Fruit fly (Drosophila melanogaster): ENCODE results near the gene CG31697.

Gene CG31697

DNA sequence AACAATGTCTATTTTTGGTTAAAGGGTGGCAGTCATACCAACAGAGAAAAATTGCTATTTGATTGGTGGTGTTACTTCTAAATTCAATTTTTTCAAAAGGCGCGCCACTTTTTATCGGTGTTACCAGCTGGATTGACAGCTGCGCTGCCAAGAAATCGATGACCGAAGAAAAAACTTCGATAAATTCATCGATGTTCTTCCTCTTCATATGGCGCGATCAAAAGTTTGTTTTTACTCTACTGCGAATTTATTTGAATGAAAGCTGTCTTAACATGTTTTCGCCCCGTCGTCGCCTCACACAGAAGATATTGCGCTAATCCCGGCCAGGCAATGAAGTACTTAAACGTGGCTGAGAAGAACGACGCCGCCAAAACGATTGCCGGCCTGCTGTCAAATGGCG lies 37.3 kb upstream of the CG31697 start, which contains the start of gene Top3alpha (continued):
- TF ChIP-seq MBD-R2 (GFP tag; IDR thresholded peaks at IDR 0.05) = peak; percentile 71; the same call in 1 of the 2 replicates
- no peak for TF ChIP-seq kni (GFP tag; optimal IDR thresholded peaks at IDR 0.05)
- no peak for TF ChIP-seq odd (GFP tag; optimal IDR thresholded peaks at IDR 0.05)
- no peak for TF ChIP-seq cad (GFP tag; optimal IDR thresholded peaks at IDR 0.05)
- TF ChIP-seq BEAF-32 (GFP tag; optimal IDR thresholded peaks at IDR 0.05) = peak; percentile 65
- TF ChIP-seq Scr (GFP tag; IDR thresholded peaks at IDR 0.05; ENCODE audit: partially characterized antibody) = peak; percentile 59
- TF ChIP-seq CG7963 (GFP tag; IDR thresholded peaks at IDR 0.05; ENCODE audit: partially characterized antibody) = peak; percentile 70
- TF ChIP-seq sna (GFP tag; IDR thresholded peaks at IDR 0.05; ENCODE audit: partially characterized antibody) = peak; percentile 52; the same call in 1 of the 2 replicates
- TF ChIP-seq ftz-f1 (GFP tag; optimal IDR thresholded peaks at IDR 0.05) = no peak
- peak; percentile 72 for TF ChIP-seq CG17186 (GFP tag; optimal IDR thresholded peaks at IDR 0.05)
- TF ChIP-seq CG8944 (GFP tag; optimal IDR thresholded peaks at IDR 0.05) = no peak
- TF ChIP-seq CG13123 (GFP tag; optimal IDR thresholded peaks at IDR 0.05) = no peak
- no peak for TF ChIP-seq sim (GFP tag; IDR thresholded peaks at IDR 0.05)
- no peak for TF ChIP-seq CG18262 (tag; optimal IDR thresholded peaks at IDR 0.05)
- TF ChIP-seq Fer1 (GFP tag; optimal IDR thresholded peaks at IDR 0.05) = no peak
- TF ChIP-seq CG32532 (GFP tag; IDR thresholded peaks at IDR 0.05) = no peak
- peak; percentile 36 for TF ChIP-seq Ets97D (GFP tag; optimal IDR thresholded peaks at IDR 0.05)
- TF ChIP-seq NC2β (GFP tag; optimal IDR thresholded peaks at IDR 0.05) = no peak
- no peak for TF ChIP-seq Fer3 (tag; optimal IDR thresholded peaks at IDR 0.05)
- peak; percentile 74 for TF ChIP-seq trem (tag; optimal IDR thresholded peaks at IDR 0.05)
- TF ChIP-seq CG42726 (GFP tag; IDR thresholded peaks at IDR 0.05; ENCODE audit: partially characterized antibody) = peak; percentile 14; the same call in 1 of the 2 replicates
- peak; percentile 75 for TF ChIP-seq Opbp (GFP tag; IDR thresholded peaks at IDR 0.05; ENCODE audit: partially characterized antibody)
- TF ChIP-seq zen2 (GFP tag; IDR thresholded peaks at IDR 0.05; ENCODE audit: partially characterized antibody) = peak; percentile 70
- TF ChIP-seq H2.0 (GFP tag; IDR thresholded peaks at IDR 0.05) = no peak
- TF ChIP-seq Sry-β (GFP tag; optimal IDR thresholded peaks at IDR 0.05) = no peak
- peak; percentile 30 for TF ChIP-seq CG13624 (GFP tag; optimal IDR thresholded peaks at IDR 0.05)
- TF ChIP-seq Blimp-1 (GFP tag; optimal IDR thresholded peaks at IDR 0.05) = no peak
- TF ChIP-seq hbn (GFP tag; IDR thresholded peaks at IDR 0.05; ENCODE audit: partially characterized antibody) = peak; percentile 57
- TF ChIP-seq Med (GFP tag) = peak; percentile 59
- TF ChIP-seq Optix (GFP tag; IDR thresholded peaks at IDR 0.05) = no peak
- no peak for TF ChIP-seq Dek (tag; optimal IDR thresholded peaks at IDR 0.05)
- TF ChIP-seq aop (GFP tag; IDR thresholded peaks at IDR 0.05) = no peak
- no peak for TF ChIP-seq CG17328 (GFP tag; IDR thresholded peaks at IDR 0.05)
- peak; percentile 76 for TF ChIP-seq Dll (GFP tag; IDR thresholded peaks at IDR 0.05; ENCODE audit: partially characterized antibody)
- TF ChIP-seq Hand (GFP tag; optimal IDR thresholded peaks at IDR 0.05) = no peak
- peak; percentile 79 for TF ChIP-seq CG9797 (GFP tag; optimal IDR thresholded peaks at IDR 0.05)
- no peak for TF ChIP-seq grau (tag; optimal IDR thresholded peaks at IDR 0.05)
- TF ChIP-seq Jarid2 (GFP tag; optimal IDR thresholded peaks at IDR 0.05) = no peak
- TF ChIP-seq fu2 (GFP tag; optimal IDR thresholded peaks at IDR 0.05) = no peak
- no peak for TF ChIP-seq dmrt99B (tag; optimal IDR thresholded peaks at IDR 0.05)
- peak; percentile 7 for TF ChIP-seq MESR4 (GFP tag; optimal IDR thresholded peaks at IDR 0.05)
- peak; percentile 44; the same call in 2 of the 3 replicates for TF ChIP-seq knrl (GFP tag; IDR thresholded peaks at IDR 0.05; ENCODE audit: partially characterized antibody)
- peak; percentile 78; the same call in 1 of the 2 replicates for TF ChIP-seq bbx (GFP tag; IDR thresholded peaks at IDR 0.05; ENCODE audit: partially characterized antibody)
- no peak for TF ChIP-seq HLH3B (GFP tag; IDR thresholded peaks at IDR 0.05)
- TF ChIP-seq Doc3 (GFP tag; IDR thresholded peaks at IDR 0.05; ENCODE audit: partially characterized antibody) = peak; percentile 58
- peak; percentile 72 for TF ChIP-seq gfzf (GFP tag; optimal IDR thresholded peaks at IDR 0.05)
- peak; percentile 25 for TF ChIP-seq Myb (GFP tag; optimal IDR thresholded peaks at IDR 0.05)
- TF ChIP-seq CTCF (GFP tag; optimal IDR thresholded peaks at IDR 0.05) = no peak
- TF ChIP-seq CG18619 (GFP tag; optimal IDR thresholded peaks at IDR 0.05) = no peak
- TF ChIP-seq amos (GFP tag; IDR thresholded peaks at IDR 0.05; ENCODE audit: partially characterized antibody) = peak; percentile 67; the same call in 1 of the 2 replicates

All from whole organism, embryonic.